Worm (Caenorhabditis elegans): ENCODE data around the gene str-162.
"Not testable (repeated sequence)": the region's sequence is repeated elsewhere in the genome, so short reads cannot be mapped to it uniquely, and the experiment has no call there.

DNA sequence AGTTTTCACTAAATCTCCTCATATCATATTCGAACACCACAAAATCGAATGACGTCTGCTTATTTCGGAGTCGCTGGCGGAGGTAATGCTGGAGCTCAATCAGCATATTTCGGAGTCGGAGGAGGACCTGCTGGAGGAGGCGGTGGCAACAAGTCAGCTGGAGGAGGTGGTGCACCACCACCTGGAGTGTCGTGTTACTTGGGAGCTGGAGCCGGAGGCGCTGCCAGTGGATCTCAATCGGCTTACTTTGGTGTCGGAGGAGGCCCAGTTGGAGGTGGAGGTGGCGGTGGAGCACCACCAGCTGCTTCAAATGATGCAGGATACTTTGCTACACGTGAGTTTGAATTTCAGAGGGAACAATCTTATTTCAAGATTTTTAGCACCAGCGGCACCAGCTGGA lies 24.3 kb downstream of the str-162 start, which contains the start of gene ssq-4:
- not testable (repeated sequence) for TF ChIP-seq pha-2 (tag; optimal IDR thresholded peaks at IDR 0.05); ceh-19 (GFP tag; optimal IDR thresholded peaks at IDR 0.05); lim-6 (tag; optimal IDR thresholded peaks at IDR 0.05)

Measured in whole organism, late embryonic.